Fruit fly (Drosophila melanogaster): Measurements from ENCODE around the gene GstD2.
A peak's percentile ranks its signal among the peaks of the same experiment; 100 is the strongest.

The GstD2 gene

dm6 chr3R:12382563-12382962 lies 10.8 kb downstream of the GstD2 start, which contains the start of gene CG10035:
CG10035 (minus strand) TSS chr3R:12382691.
- TF ChIP-seq kay (GFP tag; ENCODE audit: borderline replicate concordance) (no peak), toe (GFP tag; optimal IDR thresholded peaks at IDR 0.05) (no peak), CG5204 (GFP tag; optimal IDR thresholded peaks at IDR 0.05) (no peak), CG14711 (tag; optimal IDR thresholded peaks at IDR 0.05) (no peak), Crg-1 (GFP tag; optimal IDR thresholded peaks at IDR 0.05) (no peak), ovo (GFP tag; optimal IDR thresholded peaks at IDR 0.05) (no peak), pad (GFP tag; optimal IDR thresholded peaks at IDR 0.05) (no peak), cnc (optimal IDR thresholded peaks at IDR 0.05) (no peak)

- TF ChIP-seq pad (GFP tag; optimal IDR thresholded peaks at IDR 0.05) = no peak
- TF ChIP-seq tj (GFP tag; optimal IDR thresholded peaks at IDR 0.05) = no peak
- TF ChIP-seq cic (GFP tag; optimal IDR thresholded peaks at IDR 0.05) = no peak
- TF ChIP-seq CG11617 (GFP tag; optimal IDR thresholded peaks at IDR 0.05) = no peak
- TF ChIP-seq CG5204 (GFP tag; optimal IDR thresholded peaks at IDR 0.05) = no peak
- TF ChIP-seq Crg-1 (GFP tag; optimal IDR thresholded peaks at IDR 0.05) = no peak
- TF ChIP-seq Clk (GFP tag; optimal IDR thresholded peaks at IDR 0.05) = no peak
Measured at dm6 chr3R:12383036-12383435, 11.3 kb downstream of the GstD2 start, which contains the start of gene GstD11. GstD11 (plus strand) TSS chr3R:12383336.

- TF ChIP-seq CG12768 (GFP tag; optimal IDR thresholded peaks at IDR 0.05) (no peak), kay (GFP tag; ENCODE audit: borderline replicate concordance) (peak; percentile 95), bab1 (GFP tag; optimal IDR thresholded peaks at IDR 0.05) (peak; percentile 14)
Measured at dm6 chr3R:12383784-12384183, 12.0 kb downstream of the GstD2 start.

- TF ChIP-seq pad (GFP tag; optimal IDR thresholded peaks at IDR 0.05) (no peak), CG11617 (GFP tag; optimal IDR thresholded peaks at IDR 0.05) (no peak), CG5204 (GFP tag; optimal IDR thresholded peaks at IDR 0.05) (no peak), bab1 (GFP tag; optimal IDR thresholded peaks at IDR 0.05) (no peak), tj (GFP tag; optimal IDR thresholded peaks at IDR 0.05) (no peak), CG12768 (GFP tag; optimal IDR thresholded peaks at IDR 0.05) (no peak), ovo (GFP tag; optimal IDR thresholded peaks at IDR 0.05) (no peak), cnc (optimal IDR thresholded peaks at IDR 0.05) (no peak), toe (GFP tag; optimal IDR thresholded peaks at IDR 0.05) (no peak), cic (GFP tag; optimal IDR thresholded peaks at IDR 0.05) (no peak), CG14711 (tag; optimal IDR thresholded peaks at IDR 0.05) (no peak)
Measured at dm6 chr3R:12384274-12384673, 12.5 kb downstream of the GstD2 start.

- no peak for TF ChIP-seq CG7045 (GFP tag; optimal IDR thresholded peaks at IDR 0.05)
- TF ChIP-seq kay (GFP tag; ENCODE audit: borderline replicate concordance) = no peak
- no peak for TF ChIP-seq CG33017 (tag; optimal IDR thresholded peaks at IDR 0.05)
- TF ChIP-seq bab1 (GFP tag; optimal IDR thresholded peaks at IDR 0.05) = no peak
- no peak for TF ChIP-seq ovo (GFP tag; optimal IDR thresholded peaks at IDR 0.05)
Measured at dm6 chr3R:12385949-12386348, 14.2 kb downstream of the GstD2 start, which contains the start of gene Sol1. Sol1 (plus strand) TSS chr3R:12386249.

- no peak for TF ChIP-seq Mnt (GFP tag; optimal IDR thresholded peaks at IDR 0.05)
- TF ChIP-seq CG7101 (tag; optimal IDR thresholded peaks at IDR 0.05) = no peak
- TF ChIP-seq tj (GFP tag; optimal IDR thresholded peaks at IDR 0.05) = no peak
- no peak for TF ChIP-seq Crg-1 (GFP tag; optimal IDR thresholded peaks at IDR 0.05)
- TF ChIP-seq Hr96 (GFP tag; optimal IDR thresholded peaks at IDR 0.05) = no peak
- TF ChIP-seq ovo (GFP tag; optimal IDR thresholded peaks at IDR 0.05) = no peak
- no peak for TF ChIP-seq CG14711 (tag; optimal IDR thresholded peaks at IDR 0.05)
- TF ChIP-seq kay (GFP tag; ENCODE audit: borderline replicate concordance) = no peak
- TF ChIP-seq pad (GFP tag; optimal IDR thresholded peaks at IDR 0.05) = no peak
- no peak for TF ChIP-seq bab1 (GFP tag; optimal IDR thresholded peaks at IDR 0.05)
Measured at dm6 chr3R:12386965-12387364, 15.2 kb downstream of the GstD2 start, which contains the start of gene CG33098. CG33098 (plus strand) TSS chr3R:12387188.

- no peak for TF ChIP-seq toe (GFP tag; optimal IDR thresholded peaks at IDR 0.05)
- TF ChIP-seq CG1620 (GFP tag; optimal IDR thresholded peaks at IDR 0.05) = no peak
- TF ChIP-seq CG11617 (GFP tag; optimal IDR thresholded peaks at IDR 0.05) = no peak
- TF ChIP-seq Hr96 (GFP tag; optimal IDR thresholded peaks at IDR 0.05) = no peak
- TF ChIP-seq kay (GFP tag; ENCODE audit: borderline replicate concordance) = peak; percentile 75
Measured at dm6 chr3R:12395880-12396279, 24.1 kb downstream of the GstD2 start, which contains the start of the genes CG10096 and CG10097. CG10096 (minus strand) TSS chr3R:12395980. CG10097 (minus strand) TSS chr3R:12395980.

dm6 chr3R:12398054-12398453 lies 26.3 kb downstream of the GstD2 start:
- TF ChIP-seq kay (GFP tag; ENCODE audit: borderline replicate concordance) = peak; percentile 88
- TF ChIP-seq CG33017 (tag; optimal IDR thresholded peaks at IDR 0.05) = no peak
- no peak for TF ChIP-seq CG12768 (GFP tag; optimal IDR thresholded peaks at IDR 0.05)
- TF ChIP-seq ovo (GFP tag; optimal IDR thresholded peaks at IDR 0.05) = no peak
- TF ChIP-seq tj (GFP tag; optimal IDR thresholded peaks at IDR 0.05) = no peak
- TF ChIP-seq cnc (optimal IDR thresholded peaks at IDR 0.05) = no peak
- no peak for TF ChIP-seq bab1 (GFP tag; optimal IDR thresholded peaks at IDR 0.05)
- no peak for TF ChIP-seq toe (GFP tag; optimal IDR thresholded peaks at IDR 0.05)
- TF ChIP-seq CG7045 (GFP tag; optimal IDR thresholded peaks at IDR 0.05) = peak; percentile 49
- no peak for TF ChIP-seq Hr96 (GFP tag; optimal IDR thresholded peaks at IDR 0.05)
- TF ChIP-seq CG7101 (tag; optimal IDR thresholded peaks at IDR 0.05) = no peak
- TF ChIP-seq CG14711 (tag; optimal IDR thresholded peaks at IDR 0.05) = peak; percentile 7
- TF ChIP-seq pad (GFP tag; optimal IDR thresholded peaks at IDR 0.05) = no peak
- TF ChIP-seq Crg-1 (GFP tag; optimal IDR thresholded peaks at IDR 0.05) = no peak
